Fruit fly (Drosophila melanogaster) whole organism, embryonic: ENCODE measurements around the gene Helz.

Source experiments
- Asciz ChIP-seq: fragments of 200-800 bp; sonication (Bioruptor generic); optimal IDR thresholded peaks from 2 replicates; lab custom pipeline; 2017; ENCODE audit warnings: missing biosample characterization, mild to moderate bottlenecking, missing genetic modification characterization, missing genetic modification reagents
- Atf6 ChIP-seq: fragments of 200-800 bp; sonication (Bioruptor generic); IDR thresholded peaks from 2 replicates; pipeline ENCODE4 v1.3.6; 2022; ENCODE audit warnings: missing biosample characterization, missing genetic modification characterization
- Blimp-1 ChIP-seq: fragments of 200-800 bp; sonication (Bioruptor generic); optimal IDR thresholded peaks from 3 replicates; lab custom pipeline; 2018; ENCODE audit warnings: missing biosample characterization, missing genetic modification characterization, mild to moderate bottlenecking, moderate library complexity, missing genetic modification reagents
- BtbVII ChIP-seq: fragments of 200-800 bp; sonication (Bioruptor generic); optimal IDR thresholded peaks from 3 replicates; lab custom pipeline; 2017; ENCODE audit warnings: missing biosample characterization, mild to moderate bottlenecking, missing genetic modification characterization
- CG10565 ChIP-seq: fragments of 200-800 bp; sonication (Bioruptor generic); optimal IDR thresholded peaks from 3 replicates; lab custom pipeline; 2016; ENCODE audit warnings: missing biosample characterization, mild to moderate bottlenecking, missing genetic modification characterization
- CG10959 ChIP-seq: fragments of 200-800 bp; sonication (Bioruptor generic); IDR thresholded peaks from 2 replicates; pipeline ENCODE4 v1.3.6; 2022; ENCODE audit warnings: missing biosample characterization, missing genetic modification characterization
- CG12299 ChIP-seq: fragments of 200-800 bp; sonication (Bioruptor generic); optimal IDR thresholded peaks from 2 replicates; lab custom pipeline; 2018; ENCODE audit warnings: missing biosample characterization, mild to moderate bottlenecking, missing genetic modification characterization
- CG12769 ChIP-seq: fragments of 200-800 bp; sonication (Bioruptor generic); optimal IDR thresholded peaks from 2 replicates; lab custom pipeline; 2019; ENCODE audit warnings: missing biosample characterization, mild to moderate bottlenecking, missing genetic modification characterization, moderate library complexity
- CG15269 ChIP-seq: fragments of 200-800 bp; sonication (Bioruptor generic); optimal IDR thresholded peaks from 2 replicates; lab custom pipeline; 2018; ENCODE audit warnings: missing biosample characterization, mild to moderate bottlenecking, missing genetic modification characterization, moderate library complexity
- CG15696 ChIP-seq: fragments of 200-800 bp; sonication (Bioruptor generic); optimal IDR thresholded peaks from 2 replicates; lab custom pipeline; 2019; ENCODE audit warnings: missing biosample characterization, mild to moderate bottlenecking, missing genetic modification characterization, moderate library complexity
- CG17568 ChIP-seq: fragments of 200-800 bp; sonication (Bioruptor generic); optimal IDR thresholded peaks from 2 replicates; lab custom pipeline; 2018; ENCODE audit warnings: missing biosample characterization, mild to moderate bottlenecking, missing genetic modification characterization, moderate library complexity
- CG17802 ChIP-seq: fragments of 200-800 bp; sonication (Bioruptor generic); optimal IDR thresholded peaks from 2 replicates; lab custom pipeline; 2018; ENCODE audit warnings: missing biosample characterization, mild to moderate bottlenecking, missing genetic modification characterization, moderate library complexity
- CG18476 ChIP-seq: fragments of 200-800 bp; sonication (Bioruptor generic); optimal IDR thresholded peaks from 2 replicates; lab custom pipeline; 2016; ENCODE audit warnings: missing biosample characterization, mild to moderate bottlenecking, missing genetic modification characterization
- CG18619 ChIP-seq: fragments of 200-800 bp; sonication (Bioruptor generic); optimal IDR thresholded peaks from 3 replicates; lab custom pipeline; 2017; ENCODE audit warnings: missing biosample characterization, mild to moderate bottlenecking, missing genetic modification characterization
- CG2116 ChIP-seq: fragments of 200-800 bp; sonication (Bioruptor generic); optimal IDR thresholded peaks from 3 replicates; lab custom pipeline; 2018; ENCODE audit warnings: missing biosample characterization, mild to moderate bottlenecking, missing genetic modification characterization
- CG2678 ChIP-seq: fragments of 200-800 bp; sonication (Bioruptor generic); optimal IDR thresholded peaks from 3 replicates; lab custom pipeline; 2019; ENCODE audit warnings: missing biosample characterization, mild to moderate bottlenecking, missing genetic modification characterization, moderate library complexity
- CG33557 ChIP-seq: fragments of 200-800 bp; sonication (Bioruptor generic); optimal IDR thresholded peaks from 2 replicates; lab custom pipeline; 2019; ENCODE audit warnings: missing biosample characterization, mild to moderate bottlenecking, missing genetic modification characterization, moderate library complexity
- CG3838 ChIP-seq: fragments of 200-800 bp; sonication (Bioruptor generic); optimal IDR thresholded peaks from 3 replicates; lab custom pipeline; 2016; ENCODE audit warnings: missing biosample characterization, missing genetic modification characterization
- CG4282 ChIP-seq: fragments of 200-800 bp; sonication (Bioruptor generic); optimal IDR thresholded peaks from 2 replicates; lab custom pipeline; 2016; ENCODE audit warnings: missing biosample characterization, missing genetic modification characterization
- CG4328 ChIP-seq: fragments of 200-800 bp; sonication (Bioruptor generic); optimal IDR thresholded peaks from 3 replicates; lab custom pipeline; 2017; ENCODE audit warnings: missing biosample characterization, missing genetic modification reagents, missing genetic modification characterization
- CG7271 ChIP-seq: fragments of 200-800 bp; sonication (Bioruptor generic); optimal IDR thresholded peaks from 2 replicates; lab custom pipeline; 2018; ENCODE audit warnings: missing biosample characterization, mild to moderate bottlenecking, missing genetic modification characterization, moderate library complexity
- CG8359 ChIP-seq: fragments of 200-800 bp; sonication (Bioruptor generic); optimal IDR thresholded peaks from 2 replicates; lab custom pipeline; 2017; ENCODE audit warnings: missing biosample characterization, mild to moderate bottlenecking, missing genetic modification characterization, borderline replicate concordance
- CG9437 ChIP-seq: fragments of 200-800 bp; sonication (Bioruptor generic); optimal IDR thresholded peaks from 2 replicates; lab custom pipeline; 2018; ENCODE audit warnings: missing biosample characterization, mild to moderate bottlenecking, missing genetic modification characterization
- Deaf1 ChIP-seq: fragments of 200-800 bp; optimal IDR thresholded peaks from 3 replicates; lab custom pipeline; 2019; ENCODE audit warnings: missing biosample characterization, mild to moderate bottlenecking, missing genetic modification characterization, moderate library complexity
- Doc2 ChIP-seq: fragments of 200-800 bp; sonication (Bioruptor generic); IDR thresholded peaks from 2 replicates; pipeline ENCODE4 v1.3.6; 2022; ENCODE audit warnings: missing biosample characterization, missing genetic modification characterization
- Hr78 ChIP-seq, 2 experiments: fragments of 200-800 bp in 1 of 2; fragments of >200 bp in 1 of 2; sonication (Bioruptor generic) in 1 of 2; optimal IDR thresholded peaks; 2 replicates each; lab custom pipeline; 2017 to 2019; ENCODE audit warnings: missing biosample characterization in 2 of 2, missing genetic modification characterization in 2 of 2, mild to moderate bottlenecking in 1 of 2, moderate library complexity in 1 of 2
- Lhr ChIP-seq: fragments of 200-800 bp; sonication (Bioruptor generic); optimal IDR thresholded peaks from 3 replicates; lab custom pipeline; 2017; ENCODE audit warnings: mild to moderate bottlenecking, missing biosample characterization, missing genetic modification reagents, missing genetic modification characterization
- Med ChIP-seq: fragments of 200-800 bp; sonication (Bioruptor generic); peaks from one replicate; lab custom pipeline; 2016; ENCODE audit warnings: missing biosample characterization, missing genetic modification characterization, mild to moderate bottlenecking, inconsistent platforms, moderate library complexity
- NFAT ChIP-seq: fragments of 200-800 bp; sonication (Bioruptor generic); IDR thresholded peaks from 2 replicates; pipeline ENCODE4 v1.3.6; 2022; ENCODE audit warnings: missing biosample characterization, missing genetic modification characterization
- Ssrp ChIP-seq: fragments of 200-800 bp; sonication (Bioruptor generic); optimal IDR thresholded peaks from 2 replicates; lab custom pipeline; 2018; ENCODE audit warnings: missing biosample characterization, mild to moderate bottlenecking, missing genetic modification characterization, moderate library complexity
- Xrp1 ChIP-seq: fragments of 200-800 bp; sonication (Bioruptor generic); IDR thresholded peaks from 2 replicates; pipeline ENCODE4 v1.3.6; 2022; ENCODE audit warnings: missing biosample characterization, missing genetic modification characterization
- chinmo ChIP-seq: fragments of 200-800 bp; sonication (Bioruptor generic); IDR thresholded peaks from 4 replicates; pipeline ENCODE4 v1.3.6; 2022; ENCODE audit warnings: missing biosample characterization, missing genetic modification characterization; ENCODE audit not compliant: partially characterized antibody
- exex ChIP-seq: fragments of 200-800 bp; sonication (Bioruptor generic); optimal IDR thresholded peaks from 4 replicates; lab custom pipeline; 2018; ENCODE audit warnings: missing biosample characterization, mild to moderate bottlenecking, missing genetic modification characterization, moderate library complexity
- fru ChIP-seq: fragments of >200 bp; optimal IDR thresholded peaks from 2 replicates; lab custom pipeline; 2017
- gcm2 ChIP-seq: fragments of 200-800 bp; sonication (Bioruptor generic); optimal IDR thresholded peaks from 2 replicates; lab custom pipeline; 2016; ENCODE audit warnings: missing biosample characterization, missing genetic modification characterization
- grau ChIP-seq: fragments of 200-800 bp; optimal IDR thresholded peaks from 3 replicates; lab custom pipeline; 2019; ENCODE audit warnings: missing biosample characterization, mild to moderate bottlenecking, missing genetic modification characterization, moderate library complexity
- gro ChIP-seq: fragments of 200-800 bp; sonication (Bioruptor generic); optimal IDR thresholded peaks from 2 replicates; lab custom pipeline; 2016; ENCODE audit warnings: missing biosample characterization, missing genetic modification characterization
- h ChIP-seq: fragments of >200 bp; optimal IDR thresholded peaks from 2 replicates; lab custom pipeline; 2017
- ind ChIP-seq: fragments of 200-800 bp; sonication (Bioruptor generic); optimal IDR thresholded peaks from 3 replicates; lab custom pipeline; 2016; ENCODE audit warnings: missing biosample characterization, missing genetic modification characterization
- jigr1 ChIP-seq: fragments of 200-800 bp; sonication (Bioruptor generic); IDR thresholded peaks from 3 replicates; pipeline ENCODE4 v1.3.6; 2022; ENCODE audit warnings: missing biosample characterization, missing genetic modification characterization
- jumu ChIP-seq: fragments of 200-800 bp; sonication (Bioruptor generic); optimal IDR thresholded peaks from 3 replicates; lab custom pipeline; 2016; ENCODE audit warnings: missing biosample characterization, missing genetic modification characterization
- kay ChIP-seq: fragments of 200-800 bp; sonication (Bioruptor generic); optimal IDR thresholded peaks from 2 replicates; lab custom pipeline; 2016; ENCODE audit warnings: missing biosample characterization, missing genetic modification characterization
- lola ChIP-seq, 3 experiments: fragments of >200 bp in 2 of 3; fragments of 200-800 bp in 1 of 3; sonication (Bioruptor generic) in 1 of 3; optimal IDR thresholded peaks; 2 replicates each; lab custom pipeline; 2017 to 2019; ENCODE audit warnings: missing biosample characterization in 3 of 3, missing genetic modification characterization in 3 of 3, mild to moderate bottlenecking in 1 of 3, moderate library complexity in 1 of 3
- mam ChIP-seq: fragments of 200-800 bp; sonication (Bioruptor generic); optimal IDR thresholded peaks from 3 replicates; lab custom pipeline; 2016; ENCODE audit warnings: missing biosample characterization, missing genetic modification characterization
- nerfin-2 ChIP-seq: fragments of 200-800 bp; sonication (Bioruptor generic); IDR thresholded peaks from 2 replicates; pipeline ENCODE4 v1.3.6; 2022; ENCODE audit warnings: missing biosample characterization, missing genetic modification characterization; ENCODE audit not compliant: partially characterized antibody
- peb ChIP-seq: fragments of 200-800 bp; sonication (Bioruptor generic); IDR thresholded peaks from 2 replicates; pipeline ENCODE4 v1.3.6; 2022; ENCODE audit warnings: missing biosample characterization, missing genetic modification characterization
- slbo ChIP-seq: fragments of 200-800 bp; sonication (Bioruptor generic); IDR thresholded peaks from 2 replicates; pipeline ENCODE4 v1.3.6; 2022; ENCODE audit warnings: missing biosample characterization, missing genetic modification characterization
- sug ChIP-seq: fragments of 200-800 bp; optimal IDR thresholded peaks from 2 replicates; lab custom pipeline; 2019; ENCODE audit warnings: missing biosample characterization, mild to moderate bottlenecking, missing genetic modification characterization, moderate library complexity
- toy ChIP-seq: fragments of 200-800 bp; sonication (Bioruptor generic); IDR thresholded peaks from 2 replicates; pipeline ENCODE4 v1.3.6; 2022; ENCODE audit warnings: missing biosample characterization, missing genetic modification characterization
- twi ChIP-seq: fragments of 200-800 bp; optimal IDR thresholded peaks from 2 replicates; lab custom pipeline; 2019; ENCODE audit warnings: missing biosample characterization, mild to moderate bottlenecking, missing genetic modification characterization, moderate library complexity
- wor ChIP-seq: fragments of 200-800 bp; sonication (Bioruptor generic); IDR thresholded peaks from 2 replicates; pipeline ENCODE4 v1.3.6; 2022; ENCODE audit warnings: missing biosample characterization, missing genetic modification characterization

Gene Helz

dm6 chr3L:14779289-14779688 lies 10.4 kb upstream of the Helz start (continued):
- TF ChIP-seq Doc2 (GFP tag; lab: Robert Waterston, UW), result no peak
- no peak for TF ChIP-seq NFAT
- peak; percentile 10 for TF ChIP-seq exex (tag; lab: Kevin White, UChicago)
- TF ChIP-seq sug, result peak; percentile 96
- TF ChIP-seq gro (GFP tag; lab: Kevin White, UChicago), result no peak
- no peak for TF ChIP-seq fru (lab: Kevin White, UChicago)
- no peak for TF ChIP-seq mam (GFP tag; lab: Kevin White, UChicago)
- no peak for TF ChIP-seq peb (GFP tag; lab: Robert Waterston, UW)
- no peak for TF ChIP-seq CG18476
- TF ChIP-seq chinmo (GFP tag; lab: Robert Waterston, UW), result 0 out of 4 replicates have a peak, but pooled peaks have one; percentile 67
- no peak for TF ChIP-seq Deaf1 (tag; lab: Kevin White, UChicago)
- peak; percentile 73 for TF ChIP-seq Med (GFP tag; lab: Kevin White, UChicago)
- no peak for TF ChIP-seq CG15269
- no peak for TF ChIP-seq toy
- no peak for TF ChIP-seq CG33557 (GFP tag; lab: Kevin White, UChicago)
- TF ChIP-seq Lhr (GFP tag; lab: Kevin White, UChicago), result no peak
- TF ChIP-seq CG12769 (tag; lab: Kevin White, UChicago), result peak; percentile 5
- no peak for TF ChIP-seq CG4282 (GFP tag; lab: Kevin White, UChicago)
- TF ChIP-seq Hr78 (GFP tag; optimal IDR thresholded peaks at IDR 0.05; lab: Kevin White, UChicago), result peak in 1 of 2 experiments; percentile 64
- no peak for TF ChIP-seq jumu
- no peak for TF ChIP-seq CG9437 (GFP tag; lab: Kevin White, UChicago)
- no peak for TF ChIP-seq Xrp1
- TF ChIP-seq slbo (GFP tag; lab: Robert Waterston, UW), result no peak
- peak; percentile 3 for TF ChIP-seq CG2678 (tag; lab: Kevin White, UChicago)
- TF ChIP-seq wor (GFP tag; lab: Robert Waterston, UW), result no peak
- no peak for TF ChIP-seq CG8359
- peak; percentile 54 for TF ChIP-seq twi

- TF ChIP-seq Blimp-1 (GFP tag; lab: Kevin White, UChicago) (peak; percentile 20), CG3838 (GFP tag; lab: Kevin White, UChicago) (peak; percentile 46), CG17568 (GFP tag; lab: Kevin White, UChicago) (peak; percentile 68), Atf6 (GFP tag; lab: Robert Waterston, UW) (peak; percentile 44; the same call in 1 of the 2 replicates), nerfin-2 (GFP tag; lab: Robert Waterston, UW) (no peak), CG33557 (GFP tag; lab: Kevin White, UChicago) (peak; percentile 41), Asciz (GFP tag; lab: Kevin White, UChicago) (peak; percentile 29), jigr1 (GFP tag; lab: Robert Waterston, UW) (no peak), Ssrp (tag; lab: Kevin White, UChicago) (no peak), CG4328 (peak; percentile 43), CG10959 (GFP tag; lab: Robert Waterston, UW) (0 out of 2 replicates have a peak, but pooled peaks have one; percentile 9), CG15696 (tag; lab: Kevin White, UChicago) (peak; percentile 55), BtbVII (GFP tag; lab: Kevin White, UChicago) (peak; percentile 8), gcm2 (GFP tag; lab: Kevin White, UChicago) (peak; percentile 40), grau (tag; lab: Kevin White, UChicago) (peak; percentile 0), h (no peak), kay (GFP tag; lab: Kevin White, UChicago) (peak; percentile 5), ind (GFP tag; lab: Kevin White, UChicago) (no peak), CG10565 (GFP tag; lab: Kevin White, UChicago) (no peak), CG2116 (GFP tag; lab: Kevin White, UChicago) (peak; percentile 22), CG12299 (tag; lab: Kevin White, UChicago) (no peak), lola (GFP tag; optimal IDR thresholded peaks at IDR 0.05; lab: Kevin White, UChicago) (peak in 1 of 3 experiments; percentile 29), CG18619 (GFP tag; lab: Kevin White, UChicago) (peak; percentile 45), CG7271 (tag; lab: Kevin White, UChicago) (no peak), CG17802 (tag; lab: Kevin White, UChicago) (no peak)
These were observed 9.5 kb upstream of the Helz start for dm6 chr3L:14780187-14780586.
